Fruit fly (Drosophila melanogaster) whole organism, embryonic: ENCODE measurements around the gene VGlut.
A peak's percentile ranks its signal among the peaks of the same experiment; 100 is the strongest.

ENCODE experiments used
- BtbVII ChIP-seq: fragments of 200-800 bp; sonication (Bioruptor generic); optimal IDR thresholded peaks from 3 replicates; lab custom pipeline; 2017; ENCODE audit warnings: missing biosample characterization, mild to moderate bottlenecking, missing genetic modification characterization
- Bteb2 ChIP-seq: fragments of 200-800 bp; sonication (Bioruptor generic); optimal IDR thresholded peaks from 2 replicates; lab custom pipeline; 2016; ENCODE audit warnings: missing biosample characterization, missing genetic modification characterization
- CG11398 ChIP-seq: fragments of 200-800 bp; sonication (Bioruptor generic); optimal IDR thresholded peaks from 2 replicates; lab custom pipeline; 2016; ENCODE audit warnings: missing biosample characterization, missing genetic modification characterization
- CG12391 ChIP-seq: fragments of 200-800 bp; sonication (Bioruptor generic); optimal IDR thresholded peaks from 3 replicates; lab custom pipeline; 2018; ENCODE audit warnings: missing biosample characterization, mild to moderate bottlenecking, missing genetic modification characterization, moderate library complexity
- CG12744 ChIP-seq: fragments of 200-800 bp; sonication (Bioruptor generic); optimal IDR thresholded peaks from 2 replicates; lab custom pipeline; 2016; ENCODE audit warnings: missing biosample characterization, missing genetic modification characterization
- CG13894 ChIP-seq: fragments of 200-800 bp; sonication (Bioruptor generic); optimal IDR thresholded peaks from 3 replicates; lab custom pipeline; 2018; ENCODE audit warnings: missing biosample characterization, mild to moderate bottlenecking, missing genetic modification characterization, moderate library complexity
- CG14667 ChIP-seq: fragments of 200-800 bp; sonication (Bioruptor generic); IDR thresholded peaks from 2 replicates; pipeline ENCODE4 v1.3.6; 2022; ENCODE audit warnings: missing biosample characterization, missing genetic modification characterization
- CG14860 ChIP-seq: fragments of 200-800 bp; sonication (Bioruptor generic); IDR thresholded peaks from 3 replicates; pipeline ENCODE4 v1.3.6; 2022; ENCODE audit warnings: missing biosample characterization, missing genetic modification characterization; ENCODE audit not compliant: partially characterized antibody
- CG15269 ChIP-seq: fragments of 200-800 bp; sonication (Bioruptor generic); optimal IDR thresholded peaks from 2 replicates; lab custom pipeline; 2018; ENCODE audit warnings: missing biosample characterization, mild to moderate bottlenecking, missing genetic modification characterization, moderate library complexity
- CG15514 ChIP-seq: fragments of 200-800 bp; sonication (Bioruptor generic); optimal IDR thresholded peaks from 3 replicates; lab custom pipeline; 2017; ENCODE audit warnings: missing biosample characterization, missing genetic modification characterization, mild to moderate bottlenecking, moderate library complexity, missing genetic modification reagents
- CG1647 ChIP-seq: fragments of 200-800 bp; sonication (Bioruptor generic); optimal IDR thresholded peaks from 3 replicates; lab custom pipeline; 2016; ENCODE audit warnings: missing biosample characterization, missing genetic modification characterization
- CG16779 ChIP-seq: fragments of 200-800 bp; sonication (Bioruptor generic); IDR thresholded peaks from 2 replicates; pipeline ENCODE4 v1.3.6; 2022; ENCODE audit warnings: missing biosample characterization, missing genetic modification characterization
- CG17612 ChIP-seq: fragments of 200-800 bp; sonication (Bioruptor generic); IDR thresholded peaks from 2 replicates; pipeline ENCODE4 v1.3.6; 2022; ENCODE audit warnings: missing biosample characterization, missing genetic modification characterization
- CG17912 ChIP-seq: fragments of 200-800 bp; sonication (Bioruptor generic); optimal IDR thresholded peaks from 2 replicates; lab custom pipeline; 2018; ENCODE audit warnings: missing biosample characterization, mild to moderate bottlenecking, missing genetic modification characterization
- CG31224 ChIP-seq: fragments of 200-800 bp; sonication (Bioruptor generic); IDR thresholded peaks from 2 replicates; pipeline ENCODE4 v1.3.6; 2022; ENCODE audit warnings: missing biosample characterization, missing genetic modification characterization
- CG42726 ChIP-seq: fragments of 200-800 bp; sonication (Bioruptor generic); IDR thresholded peaks from 2 replicates; pipeline ENCODE4 v1.3.6; 2022; ENCODE audit warnings: missing biosample characterization, missing genetic modification characterization; ENCODE audit not compliant: partially characterized antibody
- CG43689 ChIP-seq: fragments of 200-800 bp; sonication (Bioruptor generic); IDR thresholded peaks from 2 replicates; pipeline ENCODE4 v1.3.6; 2022; ENCODE audit warnings: missing biosample characterization, missing genetic modification characterization
- CG7556 ChIP-seq: fragments of 200-800 bp; sonication (Bioruptor generic); optimal IDR thresholded peaks from 2 replicates; lab custom pipeline; 2017; ENCODE audit warnings: missing biosample characterization, mild to moderate bottlenecking, missing genetic modification characterization
- CG8281 ChIP-seq: fragments of 200-800 bp; sonication (Bioruptor generic); optimal IDR thresholded peaks from 2 replicates; lab custom pipeline; 2018; ENCODE audit warnings: missing biosample characterization, mild to moderate bottlenecking, missing genetic modification characterization, moderate library complexity
- CG8924 ChIP-seq: fragments of 200-800 bp; optimal IDR thresholded peaks from 3 replicates; lab custom pipeline; 2019; ENCODE audit warnings: missing biosample characterization, mild to moderate bottlenecking, missing genetic modification characterization, moderate library complexity
- CG9817 ChIP-seq: fragments of 200-800 bp; sonication (Bioruptor generic); optimal IDR thresholded peaks from 2 replicates; lab custom pipeline; 2018; ENCODE audit warnings: missing biosample characterization, mild to moderate bottlenecking, missing genetic modification characterization, moderate library complexity
- CTCF ChIP-seq: fragments of 200-800 bp; sonication (Bioruptor generic); optimal IDR thresholded peaks from 2 replicates; lab custom pipeline; 2017; ENCODE audit warnings: missing biosample characterization, mild to moderate bottlenecking, missing genetic modification characterization, moderate library complexity
- CrebB ChIP-seq: fragments of 200-800 bp; sonication (Bioruptor generic); optimal IDR thresholded peaks from 3 replicates; lab custom pipeline; 2018; ENCODE audit warnings: missing biosample characterization, mild to moderate bottlenecking, missing genetic modification characterization
- D19B ChIP-seq: fragments of 200-800 bp; sonication (Bioruptor generic); optimal IDR thresholded peaks from 2 replicates; lab custom pipeline; 2017; ENCODE audit warnings: missing biosample characterization, mild to moderate bottlenecking, missing genetic modification characterization
- Lim3 ChIP-seq: fragments of 200-800 bp; sonication (Bioruptor generic); IDR thresholded peaks from 2 replicates; pipeline ENCODE4 v1.3.6; 2022; ENCODE audit warnings: missing biosample characterization, missing genetic modification characterization
- MBD-R2 ChIP-seq: fragments of 200-800 bp; sonication (Bioruptor generic); IDR thresholded peaks from 2 replicates; pipeline ENCODE4 v1.3.6; 2022; ENCODE audit warnings: missing biosample characterization, missing genetic modification characterization
- Med ChIP-seq: fragments of 200-800 bp; sonication (Bioruptor generic); peaks from one replicate; lab custom pipeline; 2016; ENCODE audit warnings: missing biosample characterization, missing genetic modification characterization, mild to moderate bottlenecking, inconsistent platforms, moderate library complexity
- NFAT ChIP-seq: fragments of 200-800 bp; sonication (Bioruptor generic); IDR thresholded peaks from 2 replicates; pipeline ENCODE4 v1.3.6; 2022; ENCODE audit warnings: missing biosample characterization, missing genetic modification characterization
- Ptx1 ChIP-seq: fragments of 200-800 bp; sonication (Bioruptor generic); IDR thresholded peaks from 2 replicates; pipeline ENCODE4 v1.3.6; 2022; ENCODE audit warnings: missing biosample characterization, missing genetic modification characterization
- Rx ChIP-seq: fragments of 200-800 bp; sonication (Bioruptor generic); IDR thresholded peaks from 2 replicates; pipeline ENCODE4 v1.3.6; 2022; ENCODE audit warnings: missing biosample characterization, missing genetic modification characterization
- Scr ChIP-seq: fragments of 200-800 bp; sonication (Bioruptor generic); IDR thresholded peaks from 2 replicates; pipeline ENCODE4 v1.3.6; 2022; ENCODE audit warnings: missing biosample characterization, missing genetic modification characterization; ENCODE audit not compliant: partially characterized antibody
- Side ChIP-seq: fragments of 200-800 bp; sonication (Bioruptor generic); optimal IDR thresholded peaks from 2 replicates; lab custom pipeline; 2016; ENCODE audit warnings: missing biosample characterization, missing genetic modification characterization
- Ssrp ChIP-seq: fragments of 200-800 bp; sonication (Bioruptor generic); optimal IDR thresholded peaks from 2 replicates; lab custom pipeline; 2018; ENCODE audit warnings: missing biosample characterization, mild to moderate bottlenecking, missing genetic modification characterization, moderate library complexity
- Xbp1 ChIP-seq: fragments of 200-800 bp; sonication (Bioruptor generic); optimal IDR thresholded peaks from 3 replicates; lab custom pipeline; 2016; ENCODE audit warnings: missing biosample characterization, mild to moderate bottlenecking, missing genetic modification characterization
- ato ChIP-seq: fragments of 200-800 bp; sonication (Bioruptor generic); IDR thresholded peaks from 2 replicates; pipeline ENCODE4 v1.3.6; 2022; ENCODE audit warnings: missing biosample characterization, missing genetic modification characterization; ENCODE audit not compliant: partially characterized antibody
- bbx ChIP-seq: fragments of 200-800 bp; sonication (Bioruptor generic); IDR thresholded peaks from 2 replicates; pipeline ENCODE4 v1.3.6; 2022; ENCODE audit warnings: missing biosample characterization, missing genetic modification characterization; ENCODE audit not compliant: partially characterized antibody
- dmrt11E ChIP-seq: fragments of 200-800 bp; sonication (Bioruptor generic); optimal IDR thresholded peaks from 3 replicates; lab custom pipeline; 2018; ENCODE audit warnings: missing biosample characterization, mild to moderate bottlenecking, missing genetic modification characterization, moderate library complexity
- fru ChIP-seq: fragments of >200 bp; optimal IDR thresholded peaks from 2 replicates; lab custom pipeline; 2017
- her ChIP-seq: fragments of 200-800 bp; sonication (Bioruptor generic); optimal IDR thresholded peaks from 2 replicates; lab custom pipeline; 2016; ENCODE audit warnings: missing biosample characterization, missing genetic modification characterization
- jumu ChIP-seq: fragments of 200-800 bp; sonication (Bioruptor generic); optimal IDR thresholded peaks from 3 replicates; lab custom pipeline; 2016; ENCODE audit warnings: missing biosample characterization, missing genetic modification characterization
- klu ChIP-seq: fragments of 200-800 bp; sonication (Bioruptor generic); IDR thresholded peaks from 2 replicates; pipeline ENCODE4 v1.3.6; 2022; ENCODE audit warnings: missing biosample characterization, missing genetic modification characterization
- lab ChIP-seq: fragments of 200-800 bp; sonication (Bioruptor generic); optimal IDR thresholded peaks from 3 replicates; lab custom pipeline; 2017; ENCODE audit warnings: missing biosample characterization, missing genetic modification characterization, mild to moderate bottlenecking, moderate library complexity, missing genetic modification reagents
- luna ChIP-seq: fragments of 200-800 bp; sonication (Bioruptor generic); optimal IDR thresholded peaks from 2 replicates; lab custom pipeline; 2016; ENCODE audit warnings: missing biosample characterization, missing genetic modification characterization
- pan ChIP-seq, 4 experiments: fragments of >200 bp in 3 of 4; fragments of 200-800 bp in 1 of 4; sonication (Bioruptor generic) in 1 of 4; optimal IDR thresholded peaks in 3 of 4; IDR thresholded peaks in 1 of 4; 2 replicates each; pipeline versions ENCODE4 v1.3.6 to Lab custom; 2017 to 2022; ENCODE audit warnings: missing biosample characterization in 2 of 4, missing genetic modification characterization in 2 of 4, mixed read lengths in 1 of 4
- sc ChIP-seq, 3 experiments: fragments of >200 bp in 2 of 3; fragments of 200-800 bp in 1 of 3; sonication (Bioruptor generic) in 1 of 3; optimal IDR thresholded peaks; 2 replicates in 2 of 3; 3 replicates in 1 of 3; lab custom pipeline; 2017; ENCODE audit warnings: mild to moderate bottlenecking in 1 of 3, missing biosample characterization in 1 of 3, missing genetic modification characterization in 1 of 3, missing genetic modification reagents in 1 of 3
- slou ChIP-seq: fragments of 200-800 bp; sonication (Bioruptor generic); optimal IDR thresholded peaks from 3 replicates; lab custom pipeline; 2016; ENCODE audit warnings: missing biosample characterization, missing genetic modification characterization
- stc ChIP-seq: fragments of 200-800 bp; sonication (Bioruptor generic); IDR thresholded peaks from 2 replicates; pipeline ENCODE4 v1.3.6; 2022; ENCODE audit warnings: missing biosample characterization, missing genetic modification characterization
- stwl ChIP-seq: fragments of 200-800 bp; sonication (Bioruptor generic); optimal IDR thresholded peaks from 3 replicates; lab custom pipeline; 2018; ENCODE audit warnings: missing biosample characterization, mild to moderate bottlenecking, missing genetic modification characterization, moderate library complexity
- sug ChIP-seq: fragments of 200-800 bp; optimal IDR thresholded peaks from 2 replicates; lab custom pipeline; 2019; ENCODE audit warnings: missing biosample characterization, mild to moderate bottlenecking, missing genetic modification characterization, moderate library complexity
- toy ChIP-seq: fragments of 200-800 bp; sonication (Bioruptor generic); IDR thresholded peaks from 2 replicates; pipeline ENCODE4 v1.3.6; 2022; ENCODE audit warnings: missing biosample characterization, missing genetic modification characterization
- zen ChIP-seq: fragments of 200-800 bp; sonication (Bioruptor generic); optimal IDR thresholded peaks from 3 replicates; lab custom pipeline; 2018; ENCODE audit warnings: missing biosample characterization, mild to moderate bottlenecking, missing genetic modification characterization, moderate library complexity

VGlut gene

DNA sequence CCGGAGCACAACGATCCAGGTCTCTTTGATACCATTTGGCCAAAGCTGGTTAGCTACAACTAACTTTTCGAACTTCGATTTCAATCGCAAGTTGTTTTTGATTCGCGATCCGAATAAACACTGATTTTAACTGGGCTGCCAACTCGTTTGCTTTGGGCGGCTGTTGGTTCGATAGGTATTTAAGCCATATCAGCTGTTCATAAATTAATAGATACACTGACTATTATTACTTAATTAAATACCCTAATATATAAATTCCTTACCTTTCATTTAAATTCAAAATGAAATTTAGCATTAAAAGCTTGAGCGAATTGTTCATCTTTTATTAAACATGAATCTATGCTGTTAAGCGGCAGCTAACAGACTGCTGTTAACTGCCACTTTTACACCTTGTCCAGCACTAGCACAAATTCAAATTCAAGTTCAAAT, 42.9 kb upstream of the VGlut start, which contains the start of gene CG9967 (continued):
- no peak for TF ChIP-seq CG11398
- TF ChIP-seq CG1647 (GFP tag; lab: Kevin White, UChicago) = no peak
- TF ChIP-seq CG9817 (tag; lab: Kevin White, UChicago) = no peak
- TF ChIP-seq MBD-R2 = peak; percentile 69
- TF ChIP-seq luna (GFP tag; lab: Kevin White, UChicago) = no peak
- TF ChIP-seq CG17912 (GFP tag; lab: Kevin White, UChicago) = no peak
- peak; percentile 88 for TF ChIP-seq CG15514 (GFP tag; lab: Kevin White, UChicago)
- TF ChIP-seq CG8924 (tag; lab: Kevin White, UChicago) = no peak
- no peak for TF ChIP-seq ato (GFP tag; lab: Robert Waterston, UW)
- no peak for TF ChIP-seq lab
- no peak for TF ChIP-seq CrebB (tag; lab: Kevin White, UChicago)
- no peak for TF ChIP-seq toy (GFP tag; lab: Robert Waterston, UW)
- no peak for TF ChIP-seq Lim3 (GFP tag; lab: Robert Waterston, UW)
- no peak for TF ChIP-seq CG43689 (GFP tag; lab: Robert Waterston, UW)
- TF ChIP-seq Xbp1 = peak; percentile 2
- no peak for TF ChIP-seq Ssrp (tag; lab: Kevin White, UChicago)
- TF ChIP-seq D19B (GFP tag; lab: Kevin White, UChicago) = no peak
- no peak for TF ChIP-seq BtbVII
- peak; percentile 47; the same call in 1 of the 2 replicates for TF ChIP-seq Scr (GFP tag; lab: Robert Waterston, UW)
- TF ChIP-seq her (GFP tag; lab: Kevin White, UChicago) = no peak
- no peak for TF ChIP-seq Rx (GFP tag; lab: Robert Waterston, UW)
- no peak for TF ChIP-seq dmrt11E (tag; lab: Kevin White, UChicago)
- peak; percentile 23 for TF ChIP-seq sug
- TF ChIP-seq CG12391 (tag; lab: Kevin White, UChicago) = peak; percentile 43
- TF ChIP-seq stc (GFP tag; lab: Robert Waterston, UW) = no peak
- TF ChIP-seq pan (optimal IDR thresholded peaks at IDR 0.05; lab: Kevin White, UChicago) = no peak
- no peak for TF ChIP-seq pan (GFP tag; optimal IDR thresholded peaks at IDR 0.05 in 1 of 2, IDR thresholded peaks at IDR 0.05 in 1 of 2)
- TF ChIP-seq CG17612 (GFP tag; lab: Robert Waterston, UW) = no peak
- TF ChIP-seq Side (GFP tag; lab: Kevin White, UChicago) = no peak
- no peak for TF ChIP-seq CG14667
- TF ChIP-seq Bteb2 (GFP tag; lab: Kevin White, UChicago) = no peak
- TF ChIP-seq jumu = no peak
- no peak for TF ChIP-seq NFAT (GFP tag; lab: Robert Waterston, UW)
- TF ChIP-seq bbx (GFP tag; lab: Robert Waterston, UW) = 0 out of 2 replicates have a peak, but pooled peaks have one; percentile 21
- TF ChIP-seq klu (GFP tag; lab: Robert Waterston, UW) = no peak
- TF ChIP-seq CG16779 (GFP tag; lab: Robert Waterston, UW) = no peak
- no peak for TF ChIP-seq CG13894 (tag; lab: Kevin White, UChicago)
- TF ChIP-seq CG42726 (GFP tag; lab: Robert Waterston, UW) = no peak
- peak; percentile 8 for TF ChIP-seq CG7556
- peak; percentile 9 for TF ChIP-seq zen (tag; lab: Kevin White, UChicago)
- no peak for TF ChIP-seq Ptx1
- TF ChIP-seq sc (optimal IDR thresholded peaks at IDR 0.05; lab: Kevin White, UChicago) = no peak
- no peak for TF ChIP-seq sc (GFP tag; optimal IDR thresholded peaks at IDR 0.05; lab: Kevin White, UChicago)
- TF ChIP-seq stwl = peak; percentile 84
- no peak for TF ChIP-seq slou (GFP tag; lab: Kevin White, UChicago)
- no peak for TF ChIP-seq CG15269 (tag; lab: Kevin White, UChicago)
- no peak for TF ChIP-seq CG12744
- TF ChIP-seq fru (lab: Kevin White, UChicago) = no peak
- peak; percentile 73 for TF ChIP-seq Med
- no peak for TF ChIP-seq CG31224
- TF ChIP-seq CG14860 (GFP tag; lab: Robert Waterston, UW) = no peak
- TF ChIP-seq CG8281 (tag; lab: Kevin White, UChicago) = no peak
- TF ChIP-seq CTCF (GFP tag; lab: Kevin White, UChicago) = no peak
